Worm (Caenorhabditis elegans) whole organism, L4 larva: ENCODE data around the gene Y73B6BL.29.
A peak's percentile ranks its signal among the peaks of the same experiment; 100 is the strongest.
"Not testable (repeated sequence)": the region's sequence is repeated elsewhere in the genome, so short reads cannot be mapped to it uniquely, and the experiment has no call there.

Experiments
- R02D3.7 ChIP-seq: fragments of 150-350 bp; sonication (generic microtip); optimal IDR thresholded peaks from 3 replicates; lab custom pipeline; 2014; ENCODE audit warnings: missing biosample characterization, missing genetic modification characterization
- Y5F2A.4 ChIP-seq: fragments of 200-800 bp; sonication (Bioruptor generic); optimal IDR thresholded peaks from 2 replicates; lab custom pipeline; 2018; ENCODE audit warnings: mild to moderate bottlenecking, missing genetic modification characterization, missing compliant biosample characterization
- ama-1 ChIP-seq: fragments of 150-350 bp; optimal IDR thresholded peaks from 2 replicates; lab custom pipeline; 2014; ENCODE audit warnings: inconsistent platforms, mixed read lengths
- arid-1 ChIP-seq: fragments of 200-800 bp; sonication (Bioruptor generic); conservative IDR thresholded peaks from 2 replicates; pipeline ENCODE4 v1.3.6; 2022; ENCODE audit warnings: missing genetic modification reagents, missing genetic modification characterization, missing compliant biosample characterization
- ceh-44 ChIP-seq: fragments of 200-800 bp; sonication (Bioruptor generic); IDR thresholded peaks from 2 replicates; pipeline ENCODE4 v1.3.6; 2022; ENCODE audit warnings: missing genetic modification reagents, missing genetic modification characterization, missing compliant biosample characterization
- cey-2 ChIP-seq: sonication (generic microtip); optimal IDR thresholded peaks from 3 replicates; lab custom pipeline; 2017; ENCODE audit warnings: missing genetic modification characterization, mild to moderate bottlenecking, missing compliant biosample characterization, antibody characterized with exemption, borderline replicate concordance; ENCODE audit not compliant: insufficient read depth
- dmd-6 ChIP-seq: fragments of 200-800 bp; sonication (Bioruptor generic); IDR thresholded peaks from 2 replicates; pipeline ENCODE4 v1.3.6; 2022; ENCODE audit warnings: missing genetic modification reagents, missing genetic modification characterization, missing compliant biosample characterization
- gei-8 ChIP-seq: fragments of 200-800 bp; sonication (Bioruptor generic); optimal IDR thresholded peaks from 2 replicates; lab custom pipeline; 2018; ENCODE audit warnings: mild to moderate bottlenecking, missing genetic modification characterization, missing compliant biosample characterization
- hlh-30 ChIP-seq: sonication (generic microtip); optimal IDR thresholded peaks from 2 replicates; lab custom pipeline; 2017; ENCODE audit warnings: antibody characterized with exemption, mild to moderate bottlenecking, missing genetic modification characterization, missing compliant biosample characterization; ENCODE audit not compliant: insufficient read depth
- jun-1 ChIP-seq: fragments of 150-350 bp; optimal IDR thresholded peaks from 2 replicates; lab custom pipeline; 2014; ENCODE audit warnings: missing biosample characterization, missing genetic modification reagents, missing genetic modification characterization
- lin-13 ChIP-seq: fragments of 150-350 bp; optimal IDR thresholded peaks from 2 replicates; lab custom pipeline; 2014; ENCODE audit warnings: missing biosample characterization, missing genetic modification reagents, missing genetic modification characterization
- lin-38 ChIP-seq: fragments of 200-800 bp; sonication (Bioruptor generic); IDR thresholded peaks from 2 replicates; pipeline ENCODE4 v1.3.6; 2022; ENCODE audit warnings: missing genetic modification reagents, missing genetic modification characterization, missing compliant biosample characterization
- lsy-2 ChIP-seq, 2 experiments: fragments of 150-350 bp in 1 of 2; sonication (generic microtip) in 1 of 2; optimal IDR thresholded peaks; 2 replicates each; lab custom pipeline; 2014 to 2017; ENCODE audit warnings: missing biosample characterization in 2 of 2, missing genetic modification characterization in 2 of 2
- mdt-29 ChIP-seq: fragments of 200-800 bp; sonication (Bioruptor generic); IDR thresholded peaks from 2 replicates; pipeline ENCODE4 v1.3.6; 2022; ENCODE audit warnings: missing genetic modification reagents, missing genetic modification characterization, missing compliant biosample characterization
- mep-1 ChIP-seq: fragments of 150-350 bp; sonication (generic microtip); optimal IDR thresholded peaks from 3 replicates; lab custom pipeline; 2014; ENCODE audit warnings: missing biosample characterization, missing genetic modification characterization
- mes-2 ChIP-seq: sonication (generic microtip); optimal IDR thresholded peaks from 2 replicates; lab custom pipeline; 2016; ENCODE audit warnings: missing genotype, mild to moderate bottlenecking, missing genetic modification characterization, missing compliant biosample characterization; ENCODE audit not compliant: poor library complexity, severe bottlenecking
- mxl-3 ChIP-seq: fragments of 200-800 bp; sonication (Bioruptor generic); optimal IDR thresholded peaks from 2 replicates; lab custom pipeline; 2018; ENCODE audit warnings: mild to moderate bottlenecking, missing genetic modification characterization, missing compliant biosample characterization
- nhr-10 ChIP-seq: fragments of 150-350 bp; optimal IDR thresholded peaks from 2 replicates; lab custom pipeline; 2014; ENCODE audit warnings: missing biosample characterization, missing genetic modification characterization
- nhr-102 ChIP-seq: sonication (generic microtip); optimal IDR thresholded peaks from 2 replicates; lab custom pipeline; 2016; ENCODE audit warnings: mild to moderate bottlenecking, missing genetic modification characterization, moderate library complexity, missing compliant biosample characterization
- nhr-11 ChIP-seq: fragments of 150-350 bp; optimal IDR thresholded peaks from 2 replicates; lab custom pipeline; 2014; ENCODE audit warnings: missing biosample characterization, missing genetic modification characterization
- nhr-237 ChIP-seq: sonication (generic microtip); optimal IDR thresholded peaks from 2 replicates; lab custom pipeline; 2017; ENCODE audit warnings: missing biosample characterization, missing genetic modification characterization
- nhr-41 ChIP-seq: fragments of 200-800 bp; sonication (Bioruptor generic); IDR thresholded peaks from 2 replicates; pipeline ENCODE4 v1.3.6; 2022; ENCODE audit warnings: missing genetic modification reagents, missing genetic modification characterization, missing compliant biosample characterization
- nhr-42 ChIP-seq: fragments of 200-800 bp; sonication (Bioruptor generic); IDR thresholded peaks from 2 replicates; pipeline ENCODE4 v1.3.6; 2022; ENCODE audit warnings: missing genetic modification characterization, missing compliant biosample characterization
- nhr-77 ChIP-seq: fragments of 150-350 bp; optimal IDR thresholded peaks from 2 replicates; lab custom pipeline; 2014; ENCODE audit warnings: missing biosample characterization, missing genetic modification characterization
- php-3 ChIP-seq: fragments of 200-800 bp; sonication (Bioruptor generic); IDR thresholded peaks from 2 replicates; pipeline ENCODE4 v1.3.6; 2022; ENCODE audit warnings: missing genetic modification reagents, missing genetic modification characterization, missing compliant biosample characterization
- pqm-1 ChIP-seq: sonication (generic microtip); optimal IDR thresholded peaks from 2 replicates; lab custom pipeline; 2017; ENCODE audit warnings: missing biosample characterization, missing genetic modification characterization
- rbr-2 ChIP-seq: sonication (generic microtip); optimal IDR thresholded peaks from 2 replicates; lab custom pipeline; 2016; ENCODE audit warnings: missing genotype, missing genetic modification characterization, missing compliant biosample characterization
- sdz-12 ChIP-seq: fragments of 200-800 bp; sonication (Bioruptor generic); optimal IDR thresholded peaks from 2 replicates; lab custom pipeline; 2018; ENCODE audit warnings: mild to moderate bottlenecking, missing genetic modification characterization, missing compliant biosample characterization
- set-16 ChIP-seq: fragments of 200-800 bp; sonication (Bioruptor generic); IDR thresholded peaks from 2 replicates; pipeline ENCODE4 v1.3.6; 2022; ENCODE audit warnings: missing genetic modification reagents, missing genetic modification characterization, missing compliant biosample characterization
- skn-1 ChIP-seq: fragments of 150-350 bp; optimal IDR thresholded peaks from 2 replicates; lab custom pipeline; 2014; ENCODE audit warnings: missing biosample characterization, missing genetic modification characterization
- snpc-1.2 ChIP-seq: fragments of 200-800 bp; sonication (Bioruptor generic); IDR thresholded peaks from 2 replicates; pipeline ENCODE4 v1.3.6; 2022; ENCODE audit warnings: missing genetic modification reagents, missing genetic modification characterization, missing compliant biosample characterization
- snpc-4 ChIP-seq: fragments of 150-350 bp; optimal IDR thresholded peaks from 2 replicates; lab custom pipeline; 2014; ENCODE audit warnings: missing biosample characterization, missing genetic modification characterization
- spr-1 ChIP-seq: sonication (generic microtip); optimal IDR thresholded peaks from 2 replicates; lab custom pipeline; 2016; ENCODE audit warnings: mild to moderate bottlenecking, missing genetic modification characterization, missing compliant biosample characterization
- tag-97 ChIP-seq: fragments of 200-800 bp; sonication (Bioruptor generic); IDR thresholded peaks from 2 replicates; pipeline ENCODE4 v1.3.6; 2022; ENCODE audit warnings: missing genetic modification characterization, missing compliant biosample characterization
- tra-1 ChIP-seq: fragments of 200-800 bp; sonication (Bioruptor generic); IDR thresholded peaks from 2 replicates; pipeline ENCODE4 v1.3.6; 2022; ENCODE audit warnings: missing genetic modification reagents, missing genetic modification characterization, missing compliant biosample characterization
- unc-39 ChIP-seq: sonication (generic microtip); optimal IDR thresholded peaks from 2 replicates; lab custom pipeline; 2017; ENCODE audit warnings: missing biosample characterization, missing genetic modification characterization
- unc-62 ChIP-seq, 3 experiments: fragments of 150-350 bp in 1 of 3; sonication (generic microtip); optimal IDR thresholded peaks in 2 of 3; peaks in 1 of 3; 1 replicate in 1 of 3; 2 replicates in 2 of 3; lab custom pipeline; 2014 to 2017; ENCODE audit warnings: missing biosample characterization in 3 of 3, missing genetic modification characterization in 3 of 3, missing genetic modification reagents in 3 of 3, missing genotype in 1 of 3
- vab-7 ChIP-seq: fragments of 200-800 bp; sonication (Bioruptor generic); IDR thresholded peaks from 2 replicates; pipeline ENCODE4 v1.3.6; 2022; ENCODE audit warnings: missing genetic modification reagents, missing genetic modification characterization, missing compliant biosample characterization
- zag-1 ChIP-seq: fragments of 150-350 bp; optimal IDR thresholded peaks from 2 replicates; lab custom pipeline; 2014; ENCODE audit warnings: missing biosample characterization, missing genetic modification characterization
- ztf-7 ChIP-seq: fragments of 150-350 bp; optimal IDR thresholded peaks from 2 replicates; lab custom pipeline; 2014; ENCODE audit warnings: missing biosample characterization, missing genetic modification characterization

Y73B6BL.29 gene

ce11 chrIV:6342431-6342830 is 20.7 kb downstream of the Y73B6BL.29 start, which contains the start of gene Y73B6BL.288:
Y73B6BL.288 (minus strand) TSS chrIV:6342531.
- TF ChIP-seq pqm-1: no peak
- TF ChIP-seq nhr-11: no peak
- TF ChIP-seq skn-1: no peak
- TF ChIP-seq spr-1 (tag; lab: Kevin White, UChicago): no peak
- TF ChIP-seq jun-1 (tag; lab: Kevin White, UChicago): no peak
- no peak for TF ChIP-seq nhr-237
- no peak for TF ChIP-seq unc-62 (GFP tag; optimal IDR thresholded peaks at IDR 0.05 in 1 of 2; lab: Kevin White, UChicago)
- TF ChIP-seq unc-62 (tag; optimal IDR thresholded peaks at IDR 0.05; lab: Kevin White, UChicago): no peak
- TF ChIP-seq nhr-77: no peak
- TF ChIP-seq mep-1: no peak
- no peak for TF ChIP-seq gei-8 (GFP tag; lab: Kevin White, UChicago)
- TF ChIP-seq ztf-7 (tag; lab: Kevin White, UChicago): no peak
- TF ChIP-seq tag-97 (GFP tag; lab: Robert Waterston, UW): no peak

- no peak for TF ChIP-seq sdz-12 (GFP tag; lab: Kevin White, UChicago)
- TF ChIP-seq vab-7 (GFP tag; lab: Robert Waterston, UW): no peak
- TF ChIP-seq set-16 (GFP tag; lab: Robert Waterston, UW): no peak
- no peak for TF ChIP-seq tra-1 (GFP tag; lab: Robert Waterston, UW)
- no peak for TF ChIP-seq nhr-237
- TF ChIP-seq ama-1 (lab: Kevin White, UChicago): no peak
- TF ChIP-seq nhr-42 (GFP tag; lab: Robert Waterston, UW): no peak
- TF ChIP-seq R02D3.7 (tag; lab: Kevin White, UChicago): no peak
- no peak for TF ChIP-seq nhr-41
- no peak for TF ChIP-seq tag-97 (GFP tag; lab: Robert Waterston, UW)
- TF ChIP-seq dmd-6 (GFP tag; lab: Robert Waterston, UW): no peak
- no peak for TF ChIP-seq nhr-102 (tag; lab: Kevin White, UChicago)
- no peak for TF ChIP-seq arid-1 (GFP tag; lab: Robert Waterston, UW)
- TF ChIP-seq hlh-30 (tag; lab: Kevin White, UChicago): no peak
- TF ChIP-seq cey-2 (tag; lab: Kevin White, UChicago): no peak
- TF ChIP-seq, all 104 proteins: peak for 0
Observed at ce11 chrIV:6342876-6343275, 21.1 kb downstream of the Y73B6BL.29 start, which contains the start of gene Y73B6BL.14. Y73B6BL.14 (minus strand) TSS chrIV:6342976.

ce11 chrIV:6347213-6347612 is 25.5 kb downstream of the Y73B6BL.29 start, which contains the start of gene Y73B6BL.289:
Y73B6BL.289 (plus strand) TSS chrIV:6347513.
- not testable (repeated sequence) for TF ChIP-seq nhr-237; mes-2 (tag; lab: Kevin White, UChicago); lin-13 (GFP tag; lab: Kevin White, UChicago)

- peak; percentile 75 for TF ChIP-seq snpc-1.2 (GFP tag; lab: Robert Waterston, UW)
- TF ChIP-seq, all 104 proteins: peak for 1; not testable (repeated sequence) for 103
Observed at ce11 chrIV:6347822-6348221, 26.1 kb downstream of the Y73B6BL.29 start.

ce11 chrIV:6361668-6362067 is 39.9 kb downstream of the Y73B6BL.29 start, which contains the start of gene Y73B6BL.47:
Y73B6BL.47 (plus strand) TSS chrIV:6361968.
- TF ChIP-seq hlh-30 (tag; lab: Kevin White, UChicago) (no peak), ztf-7 (tag; lab: Kevin White, UChicago) (no peak), mes-2 (tag; lab: Kevin White, UChicago) (no peak), nhr-10 (tag; lab: Kevin White, UChicago) (no peak), zag-1 (tag; lab: Kevin White, UChicago) (no peak), Y5F2A.4 (GFP tag; lab: Kevin White, UChicago) (no peak), rbr-2 (no peak), mxl-3 (GFP tag; lab: Kevin White, UChicago) (no peak), tra-1 (GFP tag; lab: Robert Waterston, UW) (no peak), unc-39 (tag; lab: Kevin White, UChicago) (no peak), ceh-44 (GFP tag; lab: Robert Waterston, UW) (no peak), snpc-4 (tag; lab: Kevin White, UChicago) (no peak), php-3 (GFP tag; lab: Robert Waterston, UW) (no peak), lin-38 (GFP tag; lab: Robert Waterston, UW) (no peak), snpc-1.2 (GFP tag; lab: Robert Waterston, UW) (no peak), lsy-2 (tag; optimal IDR thresholded peaks at IDR 0.05; lab: Kevin White, UChicago) (no peak), nhr-11 (no peak), mdt-29 (no peak)
